Fruit fly (Drosophila melanogaster) whole organism, embryonic: ENCODE results near the gene CG6927.

ENCODE experiments used
- Antp ChIP-seq: fragments of 200-800 bp; sonication (Bioruptor generic); optimal IDR thresholded peaks from 3 replicates; lab custom pipeline; 2016; ENCODE audit warnings: missing biosample characterization, missing genetic modification characterization
- Atf-2 ChIP-seq: fragments of 200-800 bp; sonication (Bioruptor generic); optimal IDR thresholded peaks from 2 replicates; lab custom pipeline; 2016; ENCODE audit warnings: missing biosample characterization, missing genetic modification characterization
- Atf6 ChIP-seq: fragments of 200-800 bp; sonication (Bioruptor generic); IDR thresholded peaks from 2 replicates; pipeline ENCODE4 v1.3.6; 2022; ENCODE audit warnings: missing biosample characterization, missing genetic modification characterization
- B-H2 ChIP-seq: fragments of 200-800 bp; sonication (Bioruptor generic); optimal IDR thresholded peaks from 2 replicates; lab custom pipeline; 2018; ENCODE audit warnings: missing biosample characterization, mild to moderate bottlenecking, missing genetic modification characterization
- Blimp-1 ChIP-seq: fragments of 200-800 bp; sonication (Bioruptor generic); optimal IDR thresholded peaks from 3 replicates; lab custom pipeline; 2018; ENCODE audit warnings: missing biosample characterization, missing genetic modification characterization, mild to moderate bottlenecking, moderate library complexity, missing genetic modification reagents
- CG11695 ChIP-seq: fragments of 200-800 bp; sonication (Bioruptor generic); IDR thresholded peaks from 3 replicates; pipeline ENCODE4 v1.3.6; 2022; ENCODE audit warnings: missing biosample characterization, missing genetic modification characterization
- CG12155 ChIP-seq: fragments of 200-800 bp; sonication (Bioruptor generic); optimal IDR thresholded peaks from 3 replicates; lab custom pipeline; 2016; ENCODE audit warnings: missing biosample characterization, missing genetic modification characterization
- CG13296 ChIP-seq: fragments of 200-800 bp; sonication (Bioruptor generic); optimal IDR thresholded peaks from 3 replicates; lab custom pipeline; 2018; ENCODE audit warnings: missing biosample characterization, mild to moderate bottlenecking, missing genetic modification characterization
- CG15073 ChIP-seq: fragments of 200-800 bp; sonication (Bioruptor generic); optimal IDR thresholded peaks from 2 replicates; lab custom pipeline; 2016; ENCODE audit warnings: missing biosample characterization, missing genetic modification characterization
- CG1603 ChIP-seq: fragments of 200-800 bp; sonication (Bioruptor generic); optimal IDR thresholded peaks from 2 replicates; lab custom pipeline; 2019; ENCODE audit warnings: missing biosample characterization, mild to moderate bottlenecking, missing genetic modification characterization, moderate library complexity
- CG17361 ChIP-seq: fragments of 200-800 bp; sonication (Bioruptor generic); IDR thresholded peaks from 3 replicates; pipeline ENCODE4 v1.3.6; 2022; ENCODE audit warnings: missing biosample characterization, missing genetic modification characterization
- CG18011 ChIP-seq: fragments of 200-800 bp; sonication (Bioruptor generic); optimal IDR thresholded peaks from 2 replicates; lab custom pipeline; 2017; ENCODE audit warnings: missing biosample characterization, missing genetic modification characterization, mild to moderate bottlenecking, moderate library complexity, missing genotype
- CG4282 ChIP-seq: fragments of 200-800 bp; sonication (Bioruptor generic); optimal IDR thresholded peaks from 2 replicates; lab custom pipeline; 2016; ENCODE audit warnings: missing biosample characterization, missing genetic modification characterization
- CG4424 ChIP-seq: fragments of 200-800 bp; sonication (Bioruptor generic); optimal IDR thresholded peaks from 3 replicates; lab custom pipeline; 2016; ENCODE audit warnings: missing biosample characterization, missing genetic modification characterization
- CG4820 ChIP-seq: fragments of 200-800 bp; sonication (Bioruptor generic); optimal IDR thresholded peaks from 3 replicates; lab custom pipeline; 2016; ENCODE audit warnings: missing biosample characterization, missing genetic modification characterization
- CG5245 ChIP-seq: fragments of 200-800 bp; sonication (Bioruptor generic); optimal IDR thresholded peaks from 3 replicates; lab custom pipeline; 2016; ENCODE audit warnings: missing biosample characterization, missing genetic modification characterization
- CG6272 ChIP-seq: fragments of 200-800 bp; sonication (Bioruptor generic); IDR thresholded peaks from 2 replicates; pipeline ENCODE4 v1.3.6; 2022; ENCODE audit warnings: missing biosample characterization, missing genetic modification characterization
- CG7556 ChIP-seq: fragments of 200-800 bp; sonication (Bioruptor generic); optimal IDR thresholded peaks from 2 replicates; lab custom pipeline; 2017; ENCODE audit warnings: missing biosample characterization, mild to moderate bottlenecking, missing genetic modification characterization
- CG7839 ChIP-seq: fragments of 200-800 bp; sonication (Bioruptor generic); optimal IDR thresholded peaks from 3 replicates; lab custom pipeline; 2018; ENCODE audit warnings: missing biosample characterization, mild to moderate bottlenecking, missing genetic modification characterization, moderate library complexity
- CG9727 ChIP-seq: fragments of 200-800 bp; sonication (Bioruptor generic); optimal IDR thresholded peaks from 3 replicates; lab custom pipeline; 2017; ENCODE audit warnings: missing biosample characterization, mild to moderate bottlenecking, missing genetic modification characterization
- CG9876 ChIP-seq: fragments of 200-800 bp; sonication (Bioruptor generic); optimal IDR thresholded peaks from 2 replicates; lab custom pipeline; 2016; ENCODE audit warnings: missing biosample characterization, missing genetic modification characterization
- CG9932 ChIP-seq: fragments of 200-800 bp; sonication (Bioruptor generic); IDR thresholded peaks from 2 replicates; pipeline ENCODE4 v1.3.6; 2022; ENCODE audit warnings: missing biosample characterization, missing genetic modification characterization
- CHES-1-like ChIP-seq: fragments of 200-800 bp; sonication (Bioruptor generic); optimal IDR thresholded peaks from 2 replicates; lab custom pipeline; 2016; ENCODE audit warnings: missing biosample characterization, missing genetic modification characterization
- Camta ChIP-seq: fragments of 200-800 bp; sonication (Bioruptor generic); optimal IDR thresholded peaks from 2 replicates; lab custom pipeline; 2016; ENCODE audit warnings: missing biosample characterization, missing genetic modification characterization
- D19A ChIP-seq: fragments of 200-800 bp; optimal IDR thresholded peaks from 3 replicates; lab custom pipeline; 2019; ENCODE audit warnings: missing biosample characterization, mild to moderate bottlenecking, missing genetic modification characterization, moderate library complexity
- Dip2 ChIP-seq: fragments of 200-800 bp; sonication (Bioruptor generic); IDR thresholded peaks from 2 replicates; pipeline ENCODE4 v1.3.6; 2022; ENCODE audit warnings: missing biosample characterization, missing genetic modification characterization
- Fer3 ChIP-seq: fragments of 200-800 bp; sonication (Bioruptor generic); optimal IDR thresholded peaks from 2 replicates; lab custom pipeline; 2018; ENCODE audit warnings: missing biosample characterization, mild to moderate bottlenecking, missing genetic modification characterization, moderate library complexity
- HLHmδ ChIP-seq: fragments of 200-800 bp; sonication (Bioruptor generic); optimal IDR thresholded peaks from 2 replicates; lab custom pipeline; 2018; ENCODE audit warnings: missing biosample characterization, mild to moderate bottlenecking, missing genetic modification characterization, moderate library complexity
- Sry-δ ChIP-seq: fragments of 200-800 bp; sonication (Bioruptor generic); optimal IDR thresholded peaks from 2 replicates; lab custom pipeline; 2016; ENCODE audit warnings: missing biosample characterization, missing genetic modification characterization
- Xrp1 ChIP-seq: fragments of 200-800 bp; sonication (Bioruptor generic); IDR thresholded peaks from 2 replicates; pipeline ENCODE4 v1.3.6; 2022; ENCODE audit warnings: missing biosample characterization, missing genetic modification characterization
- aop ChIP-seq: fragments of 200-800 bp; sonication (Bioruptor generic); IDR thresholded peaks from 2 replicates; pipeline ENCODE4 v1.3.6; 2022; ENCODE audit warnings: missing biosample characterization, missing genetic modification characterization
- ara ChIP-seq: fragments of 200-800 bp; sonication (Bioruptor generic); IDR thresholded peaks from 2 replicates; pipeline ENCODE4 v1.3.6; 2022; ENCODE audit warnings: missing biosample characterization, missing genetic modification characterization
- bab2 ChIP-seq: fragments of 200-800 bp; sonication (Bioruptor generic); optimal IDR thresholded peaks from 2 replicates; lab custom pipeline; 2016; ENCODE audit warnings: missing biosample characterization, missing genetic modification characterization
- chif ChIP-seq, 2 experiments: fragments of 200-800 bp; sonication (Bioruptor generic); optimal IDR thresholded peaks; 3 replicates each; lab custom pipeline; 2016; ENCODE audit warnings: missing biosample characterization in 2 of 2, missing genetic modification characterization in 2 of 2
- cwo ChIP-seq: fragments of 200-800 bp; sonication (Bioruptor generic); optimal IDR thresholded peaks from 3 replicates; lab custom pipeline; 2017; ENCODE audit warnings: missing biosample characterization, missing genetic modification characterization, mild to moderate bottlenecking, moderate library complexity, missing genetic modification reagents
- dmrt99B ChIP-seq: fragments of 200-800 bp; sonication (Bioruptor generic); optimal IDR thresholded peaks from 2 replicates; lab custom pipeline; 2018; ENCODE audit warnings: missing biosample characterization, mild to moderate bottlenecking, missing genetic modification characterization, moderate library complexity
- fru ChIP-seq: fragments of >200 bp; optimal IDR thresholded peaks from 2 replicates; lab custom pipeline; 2017
- gce ChIP-seq: fragments of 200-800 bp; sonication (Bioruptor generic); IDR thresholded peaks from 3 replicates; pipeline ENCODE4 v1.3.6; 2022; ENCODE audit warnings: missing biosample characterization, missing genetic modification characterization
- mld ChIP-seq: fragments of 200-800 bp; sonication (Bioruptor generic); IDR thresholded peaks from 3 replicates; pipeline ENCODE4 v1.3.6; 2022; ENCODE audit warnings: missing biosample characterization, missing genetic modification characterization; ENCODE audit not compliant: partially characterized antibody
- pita ChIP-seq: fragments of 200-800 bp; sonication (Bioruptor generic); optimal IDR thresholded peaks from 2 replicates; lab custom pipeline; 2017; ENCODE audit warnings: missing biosample characterization, mild to moderate bottlenecking, missing genetic modification characterization
- repo ChIP-seq: fragments of 200-800 bp; sonication (Bioruptor generic); optimal IDR thresholded peaks from 2 replicates; lab custom pipeline; 2016; ENCODE audit warnings: missing biosample characterization, missing genetic modification characterization
- shn ChIP-seq: fragments of 200-800 bp; sonication (Bioruptor generic); optimal IDR thresholded peaks from 3 replicates; lab custom pipeline; 2016; ENCODE audit warnings: missing biosample characterization, missing genetic modification characterization
- sim ChIP-seq: fragments of 200-800 bp; sonication (Bioruptor generic); IDR thresholded peaks from 2 replicates; pipeline ENCODE4 v1.3.6; 2022; ENCODE audit warnings: missing biosample characterization, missing genetic modification characterization
- sr ChIP-seq: fragments of 200-800 bp; sonication (Bioruptor generic); IDR thresholded peaks from 3 replicates; pipeline ENCODE4 v1.3.6; 2022; ENCODE audit warnings: missing biosample characterization, missing genetic modification characterization
- toy ChIP-seq: fragments of 200-800 bp; sonication (Bioruptor generic); IDR thresholded peaks from 2 replicates; pipeline ENCODE4 v1.3.6; 2022; ENCODE audit warnings: missing biosample characterization, missing genetic modification characterization
- twi ChIP-seq: fragments of 200-800 bp; optimal IDR thresholded peaks from 2 replicates; lab custom pipeline; 2019; ENCODE audit warnings: missing biosample characterization, mild to moderate bottlenecking, missing genetic modification characterization, moderate library complexity
- wek ChIP-seq: fragments of 200-800 bp; sonication (Bioruptor generic); optimal IDR thresholded peaks from 3 replicates; lab custom pipeline; 2018; ENCODE audit warnings: missing biosample characterization, mild to moderate bottlenecking, missing genetic modification characterization, moderate library complexity
- zen2 ChIP-seq: fragments of 200-800 bp; sonication (Bioruptor generic); IDR thresholded peaks from 3 replicates; pipeline ENCODE4 v1.3.6; 2022; ENCODE audit warnings: missing biosample characterization, missing genetic modification characterization; ENCODE audit not compliant: partially characterized antibody
- zf30C ChIP-seq: fragments of 200-800 bp; sonication (Bioruptor generic); optimal IDR thresholded peaks from 3 replicates; lab custom pipeline; 2018; ENCODE audit warnings: missing biosample characterization, mild to moderate bottlenecking, missing genetic modification characterization

Gene CG6927

DNA sequence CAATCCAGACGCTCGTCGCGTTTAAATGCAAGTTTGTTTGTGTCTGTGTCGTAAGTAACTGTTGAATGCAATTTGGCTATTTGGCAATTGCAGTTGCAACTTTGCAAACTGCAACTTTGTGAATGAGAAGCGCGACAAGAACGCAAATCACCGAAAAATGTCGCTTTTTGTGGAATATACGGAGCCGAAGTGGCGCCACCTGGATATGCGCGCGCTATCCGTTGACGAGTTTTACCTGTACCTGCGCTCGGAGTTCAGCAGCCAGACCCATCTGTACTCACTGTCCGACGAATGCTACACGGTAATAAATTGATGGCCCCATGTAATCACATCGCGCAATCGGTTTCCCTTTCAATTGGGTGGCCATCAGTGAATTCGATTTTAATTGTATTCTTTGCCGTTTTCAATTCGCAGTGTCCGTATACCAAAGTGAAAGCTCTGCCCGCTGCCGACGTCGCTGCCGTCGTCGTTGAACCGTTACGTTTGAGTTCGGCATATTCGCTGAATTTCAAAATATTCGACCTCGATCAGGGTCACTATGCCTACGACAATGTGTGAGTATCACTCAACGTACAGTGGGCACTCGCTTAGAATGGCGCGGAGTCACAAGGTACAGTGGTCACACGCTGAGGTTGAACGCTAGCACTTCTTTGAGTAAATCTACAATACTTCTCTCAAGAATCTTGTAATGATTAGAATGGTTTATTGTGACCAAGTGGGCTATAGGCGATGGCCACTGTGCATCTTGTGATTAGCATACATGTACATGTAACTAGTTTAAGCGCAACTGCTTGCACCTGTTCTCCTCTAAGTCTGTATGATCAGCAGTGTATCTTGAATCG is 12.6 kb downstream of the CG6927 start (continued):
- TF ChIP-seq HLHmδ (GFP tag; lab: Kevin White, UChicago) (no peak), CG9932 (GFP tag; lab: Robert Waterston, UW) (peak; percentile 66), mld (GFP tag; lab: Robert Waterston, UW) (no peak), CG9727 (GFP tag; lab: Kevin White, UChicago) (peak; percentile 55), CG5245 (GFP tag; lab: Kevin White, UChicago) (peak; percentile 71), CG7556 (GFP tag; lab: Kevin White, UChicago) (peak; percentile 70), Atf6 (peak; percentile 81), ara (GFP tag; lab: Robert Waterston, UW) (peak; percentile 83), CG18011 (GFP tag; lab: Kevin White, UChicago) (peak; percentile 9), CG4424 (GFP tag; lab: Kevin White, UChicago) (peak; percentile 66), twi (peak; percentile 33), B-H2 (GFP tag; lab: Kevin White, UChicago) (no peak), D19A (tag; lab: Kevin White, UChicago) (peak; percentile 52), zen2 (GFP tag; lab: Robert Waterston, UW) (no peak), CHES-1-like (GFP tag; lab: Kevin White, UChicago) (peak; percentile 82), wek (GFP tag; lab: Kevin White, UChicago) (peak; percentile 71), CG9876 (GFP tag; lab: Kevin White, UChicago) (peak; percentile 80), dmrt99B (peak; percentile 79), sr (GFP tag; lab: Robert Waterston, UW) (peak; percentile 87), CG11695 (GFP tag; lab: Robert Waterston, UW) (peak; percentile 84; the same call in 2 of the 3 replicates), Blimp-1 (GFP tag; lab: Kevin White, UChicago) (peak; percentile 76), gce (GFP tag; lab: Robert Waterston, UW) (0 out of 3 replicates have a peak, but pooled peaks have one; percentile 63), cwo (GFP tag; lab: Kevin White, UChicago) (peak; percentile 65), pita (GFP tag; lab: Kevin White, UChicago) (no peak), Camta (peak; percentile 54), Atf-2 (GFP tag; lab: Kevin White, UChicago) (peak; percentile 79), CG4282 (peak; percentile 66), Sry-δ (peak; percentile 20), repo (peak; percentile 67), Xrp1 (GFP tag; lab: Robert Waterston, UW) (peak; percentile 83), bab2 (GFP tag; lab: Kevin White, UChicago) (peak; percentile 84), sim (GFP tag; lab: Robert Waterston, UW) (peak; percentile 56; the same call in 1 of the 2 replicates), CG12155 (peak; percentile 78), fru (lab: Kevin White, UChicago) (no peak), CG17361 (GFP tag; lab: Robert Waterston, UW) (peak; percentile 73), Fer3 (tag; lab: Kevin White, UChicago) (peak; percentile 83), Dip2 (GFP tag; lab: Robert Waterston, UW) (peak; percentile 75), aop (GFP tag; lab: Robert Waterston, UW) (peak; percentile 49; the same call in 1 of the 2 replicates), Antp (GFP tag; lab: Kevin White, UChicago) (peak; percentile 93), shn (peak; percentile 78), zf30C (GFP tag; lab: Kevin White, UChicago) (no peak), CG1603 (peak; percentile 92), chif (GFP tag; optimal IDR thresholded peaks at IDR 0.05; lab: Kevin White, UChicago) (peak; percentile 72 to 82), CG15073 (GFP tag; lab: Kevin White, UChicago) (no peak), toy (GFP tag; lab: Robert Waterston, UW) (peak; percentile 57; the same call in 1 of the 2 replicates), CG13296 (GFP tag; lab: Kevin White, UChicago) (peak; percentile 79), CG6272 (GFP tag; lab: Robert Waterston, UW) (peak; percentile 77; the same call in 1 of the 2 replicates), CG7839 (tag; lab: Kevin White, UChicago) (peak; percentile 85), CG4820 (GFP tag; lab: Kevin White, UChicago) (peak; percentile 74)
